Fruit fly (Drosophila melanogaster) whole organism, pupa: ENCODE results near the gene mthl10.

Experiments
- CG13204 ChIP-seq: fragments of 200-800 bp; sonication (Bioruptor generic); optimal IDR thresholded peaks from 2 replicates; lab custom pipeline; 2018; ENCODE audit warnings: missing biosample characterization, mild to moderate bottlenecking, missing genetic modification characterization, moderate library complexity
- CG4496 ChIP-seq: fragments of 200-800 bp; sonication (Bioruptor generic); IDR thresholded peaks from 3 replicates; pipeline ENCODE4 v1.3.6; 2022; ENCODE audit warnings: missing biosample characterization, missing genetic modification characterization
- CG8159 ChIP-seq: fragments of 200-800 bp; sonication (Bioruptor generic); optimal IDR thresholded peaks from 3 replicates; lab custom pipeline; 2018; ENCODE audit warnings: missing biosample characterization, mild to moderate bottlenecking, missing genetic modification characterization, moderate library complexity
- CG9948 ChIP-seq: fragments of 200-800 bp; sonication (Bioruptor generic); optimal IDR thresholded peaks from 2 replicates; lab custom pipeline; 2018; ENCODE audit warnings: missing biosample characterization, mild to moderate bottlenecking, missing genetic modification characterization, moderate library complexity
- Pif1B ChIP-seq: fragments of 200-800 bp; sonication (Bioruptor generic); optimal IDR thresholded peaks from 3 replicates; lab custom pipeline; 2016; ENCODE audit warnings: missing biosample characterization, missing genetic modification characterization
- fd96Ca ChIP-seq: fragments of 200-800 bp; sonication (Bioruptor generic); IDR thresholded peaks from 3 replicates; pipeline ENCODE4 v1.3.6; 2022; ENCODE audit warnings: missing biosample characterization, missing genetic modification characterization
- rn ChIP-seq: fragments of 200-800 bp; sonication (Bioruptor generic); IDR thresholded peaks from 2 replicates; pipeline ENCODE4 v1.3.6; 2022; ENCODE audit warnings: missing biosample characterization, missing genetic modification characterization

DNA sequence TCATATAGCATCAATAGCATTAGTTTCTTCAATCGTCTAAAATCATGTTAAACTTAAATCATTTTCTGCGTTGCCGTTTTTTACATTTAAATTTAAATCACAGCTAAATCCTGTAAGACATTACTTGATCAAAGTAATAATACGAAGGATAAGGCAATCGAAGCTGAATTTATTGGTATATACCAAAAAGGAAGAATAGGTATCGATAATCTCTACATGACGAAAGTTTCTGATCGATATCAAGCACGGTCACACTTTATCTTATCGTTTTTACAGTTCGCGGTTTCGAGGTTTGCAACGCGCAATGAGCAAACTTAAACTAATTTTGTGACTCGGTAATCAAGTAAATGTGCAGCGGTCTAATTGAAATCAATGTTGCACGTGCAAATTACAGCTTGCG, 14.9 kb downstream of the mthl10 start, which contains the start of the genes Atac3 and Ptpmeg:
- TF ChIP-seq CG8159 (tag; lab: Kevin White, UChicago) = no peak
- TF ChIP-seq rn = no peak
- no peak for TF ChIP-seq fd96Ca (GFP tag; lab: Robert Waterston, UW)
- no peak for TF ChIP-seq CG4496
- no peak for TF ChIP-seq Pif1B (GFP tag; lab: Kevin White, UChicago)
- TF ChIP-seq CG9948 (tag; lab: Kevin White, UChicago) = no peak
- no peak for TF ChIP-seq CG13204 (GFP tag; lab: Kevin White, UChicago)
